Worm (Caenorhabditis elegans): ENCODE data around the gene C35D10.7.
A peak's percentile ranks its signal among the peaks of the same experiment; 100 is the strongest.

- TF ChIP-seq nhr-11 (tag; optimal IDR thresholded peaks at IDR 0.05) (no peak), unc-39 (tag; optimal IDR thresholded peaks at IDR 0.05) (no peak), ceh-82 (tag; optimal IDR thresholded peaks at IDR 0.05) (no peak), snpc-4 (tag; optimal IDR thresholded peaks at IDR 0.05) (no peak), dpl-1 (GFP tag; optimal IDR thresholded peaks at IDR 0.05) (no peak), nhr-28 (tag; optimal IDR thresholded peaks at IDR 0.05) (no peak), unc-62 (GFP tag; optimal IDR thresholded peaks at IDR 0.05 in 1 of 2) (no peak), unc-62 (tag; optimal IDR thresholded peaks at IDR 0.05) (no peak), aha-1 (tag) (peak; percentile 50)
Observed at ce11 chrIII:4899035-4899578, 43.1 kb downstream of the C35D10.7 start, which contains the start of gene nhl-2.

Measured in whole organism, L4 larva.